Worm (Caenorhabditis elegans) whole organism, late embryonic: ENCODE data around the gene clec-241.

ENCODE experiments used
- ama-1 ChIP-seq: fragments of 150-350 bp; optimal IDR thresholded peaks from 2 replicates; lab custom pipeline; 2014
- nfya-1 ChIP-seq: sonication (generic microtip); optimal IDR thresholded peaks from 2 replicates; lab custom pipeline; 2017; ENCODE audit warnings: missing genetic modification characterization, mild to moderate bottlenecking, missing compliant biosample characterization, antibody characterized with exemption, moderate library complexity

DNA sequence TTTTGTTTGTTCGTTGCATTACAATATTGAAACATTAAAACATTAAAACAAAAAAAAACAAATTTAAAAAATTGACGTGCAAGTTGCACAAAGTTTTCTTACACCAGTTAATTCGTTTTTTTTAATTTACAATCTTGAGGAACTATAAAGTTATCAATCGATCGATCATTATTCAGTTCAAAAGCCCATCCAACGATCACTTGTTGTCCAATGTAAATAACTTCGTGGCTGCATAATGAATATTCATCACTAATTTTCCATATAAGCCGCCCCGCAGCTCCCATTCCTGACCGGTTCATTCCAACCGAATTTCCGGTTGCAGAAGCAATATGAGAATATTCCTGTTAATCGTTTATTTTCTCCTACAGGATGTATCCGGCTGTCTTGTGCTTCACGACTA is 29.1 kb upstream of the clec-241 start, which contains the start of gene hpo-33:
- TF ChIP-seq ama-1 (lab: Kevin White, UChicago) (no peak), nfya-1 (tag; lab: Kevin White, UChicago) (no peak)
